Worm (Caenorhabditis elegans): ENCODE data around the gene C23H5.8.

ce11 chrIV:2099771-2100170, 13.4 kb downstream of the C23H5.8 start, which contains the start of gene C23H5.11:
- no peak for TF ChIP-seq ceh-13 (GFP tag; optimal IDR thresholded peaks at IDR 0.05)
- no peak for TF ChIP-seq ama-1 (optimal IDR thresholded peaks at IDR 0.05)
- TF ChIP-seq ets-7 (tag; optimal IDR thresholded peaks at IDR 0.05): no peak
- TF ChIP-seq ceh-36 (tag; optimal IDR thresholded peaks at IDR 0.05): no peak
- TF ChIP-seq B0310.2 (tag; optimal IDR thresholded peaks at IDR 0.05): no peak
- no peak for TF ChIP-seq hnd-1 (tag; optimal IDR thresholded peaks at IDR 0.05)
- TF ChIP-seq flt-1 (GFP tag; IDR thresholded peaks at IDR 0.05): no peak
- TF ChIP-seq tra-4 (tag; optimal IDR thresholded peaks at IDR 0.05): no peak
- no peak for TF ChIP-seq hmg-4 (GFP tag; optimal IDR thresholded peaks at IDR 0.05)
- no peak for TF ChIP-seq scrt-1 (GFP tag; IDR thresholded peaks at IDR 0.05)
- TF ChIP-seq tbx-11 (GFP tag; IDR thresholded peaks at IDR 0.05): no peak
- no peak for TF ChIP-seq pes-1 (GFP tag; IDR thresholded peaks at IDR 0.05)
- no peak for TF ChIP-seq tbx-37 (GFP tag; conservative IDR thresholded peaks at IDR 0.05)

Measured in whole organism, early embryonic.